Fruit fly (Drosophila melanogaster) whole organism, embryonic: ENCODE measurements around the gene Gpdh3.

Experiments used
- Asciz ChIP-seq: fragments of 200-800 bp; sonication (Bioruptor generic); optimal IDR thresholded peaks from 2 replicates; lab custom pipeline; 2017; ENCODE audit warnings: missing biosample characterization, mild to moderate bottlenecking, missing genetic modification characterization, missing genetic modification reagents
- Awh ChIP-seq: fragments of 200-800 bp; sonication (Bioruptor generic); IDR thresholded peaks from 2 replicates; pipeline ENCODE4, ENCODE4 v1.3.6; 2022; ENCODE audit warnings: missing biosample characterization, missing genetic modification characterization
- BtbVII ChIP-seq: fragments of 200-800 bp; sonication (Bioruptor generic); optimal IDR thresholded peaks from 3 replicates; lab custom pipeline; 2017; ENCODE audit warnings: missing biosample characterization, mild to moderate bottlenecking, missing genetic modification characterization
- CG10267 ChIP-seq: fragments of 200-800 bp; sonication (Bioruptor generic); optimal IDR thresholded peaks from 2 replicates; lab custom pipeline; 2018; ENCODE audit warnings: missing biosample characterization, mild to moderate bottlenecking, missing genetic modification characterization, moderate library complexity
- CG10431 ChIP-seq: fragments of 200-800 bp; sonication (Bioruptor generic); optimal IDR thresholded peaks from 3 replicates; lab custom pipeline; 2018; ENCODE audit warnings: missing biosample characterization, mild to moderate bottlenecking, missing genetic modification characterization
- CG10462 ChIP-seq: fragments of 200-800 bp; sonication (Bioruptor generic); optimal IDR thresholded peaks from 2 replicates; lab custom pipeline; 2016; ENCODE audit warnings: missing biosample characterization, missing genetic modification characterization
- CG10565 ChIP-seq: fragments of 200-800 bp; sonication (Bioruptor generic); optimal IDR thresholded peaks from 3 replicates; lab custom pipeline; 2016; ENCODE audit warnings: missing biosample characterization, mild to moderate bottlenecking, missing genetic modification characterization
- CG11456 ChIP-seq: fragments of 200-800 bp; sonication (Bioruptor generic); IDR thresholded peaks from 3 replicates; pipeline ENCODE4 v1.3.6; 2022; ENCODE audit warnings: missing biosample characterization, missing genetic modification characterization
- CG12236 ChIP-seq: fragments of 200-800 bp; sonication (Bioruptor generic); optimal IDR thresholded peaks from 2 replicates; lab custom pipeline; 2016; ENCODE audit warnings: missing biosample characterization, missing genetic modification characterization
- CG12942 ChIP-seq: fragments of 200-800 bp; sonication (Bioruptor generic); optimal IDR thresholded peaks from 3 replicates; lab custom pipeline; 2016; ENCODE audit warnings: missing biosample characterization, missing genetic modification characterization
- CG1529 ChIP-seq: fragments of 200-800 bp; sonication (Bioruptor generic); optimal IDR thresholded peaks from 3 replicates; lab custom pipeline; 2018; ENCODE audit warnings: missing biosample characterization, missing genetic modification characterization
- CG17612 ChIP-seq: fragments of 200-800 bp; sonication (Bioruptor generic); IDR thresholded peaks from 2 replicates; pipeline ENCODE4 v1.3.6; 2022; ENCODE audit warnings: missing biosample characterization, missing genetic modification characterization
- CG17829 ChIP-seq: fragments of 200-800 bp; optimal IDR thresholded peaks from 2 replicates; lab custom pipeline; 2019; ENCODE audit warnings: missing biosample characterization, mild to moderate bottlenecking, missing genetic modification characterization, moderate library complexity
- CG18476 ChIP-seq: fragments of 200-800 bp; sonication (Bioruptor generic); optimal IDR thresholded peaks from 2 replicates; lab custom pipeline; 2016; ENCODE audit warnings: missing biosample characterization, mild to moderate bottlenecking, missing genetic modification characterization
- CG2116 ChIP-seq: fragments of 200-800 bp; sonication (Bioruptor generic); optimal IDR thresholded peaks from 3 replicates; lab custom pipeline; 2018; ENCODE audit warnings: missing biosample characterization, mild to moderate bottlenecking, missing genetic modification characterization
- CG30020 ChIP-seq: fragments of 200-800 bp; optimal IDR thresholded peaks from 2 replicates; lab custom pipeline; 2019; ENCODE audit warnings: missing biosample characterization, mild to moderate bottlenecking, missing genetic modification characterization, moderate library complexity
- CG31388 ChIP-seq: fragments of 200-800 bp; sonication (Bioruptor generic); optimal IDR thresholded peaks from 2 replicates; lab custom pipeline; 2016; ENCODE audit warnings: missing biosample characterization, missing genetic modification characterization
- CG32767 ChIP-seq: fragments of 200-800 bp; sonication (Bioruptor generic); IDR thresholded peaks from 2 replicates; pipeline ENCODE4 v1.3.6; 2022; ENCODE audit warnings: missing biosample characterization, missing genetic modification characterization
- CG33213 ChIP-seq: fragments of 200-800 bp; sonication (Bioruptor generic); optimal IDR thresholded peaks from 3 replicates; lab custom pipeline; 2016; ENCODE audit warnings: missing biosample characterization, missing genetic modification characterization
- CG3407 ChIP-seq: fragments of 200-800 bp; sonication (Bioruptor generic); optimal IDR thresholded peaks from 2 replicates; lab custom pipeline; 2018; ENCODE audit warnings: missing biosample characterization, mild to moderate bottlenecking, missing genetic modification characterization
- CG4854 ChIP-seq: fragments of 200-800 bp; sonication (Bioruptor generic); optimal IDR thresholded peaks from 2 replicates; lab custom pipeline; 2016; ENCODE audit warnings: missing biosample characterization, missing genetic modification characterization, inconsistent platforms
- CG6254 ChIP-seq: fragments of 200-800 bp; sonication (Bioruptor generic); optimal IDR thresholded peaks from 3 replicates; lab custom pipeline; 2017; ENCODE audit warnings: mild to moderate bottlenecking, missing biosample characterization, missing genetic modification reagents, missing genetic modification characterization
- CG6683 ChIP-seq: fragments of 200-800 bp; sonication (Bioruptor generic); optimal IDR thresholded peaks from 2 replicates; lab custom pipeline; 2017; ENCODE audit warnings: missing biosample characterization, mild to moderate bottlenecking, missing genetic modification characterization, missing genetic modification reagents
- CG6791 ChIP-seq: fragments of 200-800 bp; sonication (Bioruptor generic); IDR thresholded peaks from 3 replicates; pipeline ENCODE4 v1.3.6; 2022; ENCODE audit warnings: missing biosample characterization, missing genetic modification characterization; ENCODE audit not compliant: partially characterized antibody
- CG6813 ChIP-seq: fragments of 200-800 bp; sonication (Bioruptor generic); optimal IDR thresholded peaks from 2 replicates; lab custom pipeline; 2017; ENCODE audit warnings: missing biosample characterization, missing genetic modification characterization, mild to moderate bottlenecking, moderate library complexity, missing genetic modification reagents
- CG7357 ChIP-seq: fragments of 200-800 bp; sonication (Bioruptor generic); IDR thresholded peaks from 3 replicates; pipeline ENCODE4 v1.3.6; 2022; ENCODE audit warnings: missing biosample characterization, missing genetic modification characterization
- CG9876 ChIP-seq: fragments of 200-800 bp; sonication (Bioruptor generic); optimal IDR thresholded peaks from 2 replicates; lab custom pipeline; 2016; ENCODE audit warnings: missing biosample characterization, missing genetic modification characterization
- CTCF ChIP-seq: fragments of 200-800 bp; sonication (Bioruptor generic); optimal IDR thresholded peaks from 2 replicates; lab custom pipeline; 2017; ENCODE audit warnings: missing biosample characterization, mild to moderate bottlenecking, missing genetic modification characterization, moderate library complexity
- Hr51 ChIP-seq, 2 experiments: fragments of 200-800 bp; sonication (Bioruptor generic); optimal IDR thresholded peaks; 2 replicates in 1 of 2; 3 replicates in 1 of 2; lab custom pipeline; 2016 to 2018; ENCODE audit warnings: missing biosample characterization in 2 of 2, missing genetic modification characterization in 2 of 2, mild to moderate bottlenecking in 1 of 2, moderate library complexity in 1 of 2
- Nf-YB ChIP-seq: fragments of 200-800 bp; sonication (Bioruptor generic); optimal IDR thresholded peaks from 3 replicates; lab custom pipeline; 2019; ENCODE audit warnings: missing biosample characterization, mild to moderate bottlenecking, missing genetic modification characterization, moderate library complexity
- TFAM ChIP-seq: fragments of 200-800 bp; sonication (Bioruptor generic); optimal IDR thresholded peaks from 2 replicates; lab custom pipeline; 2017; ENCODE audit warnings: missing biosample characterization, missing genetic modification characterization, inconsistent platforms
- Tbp ChIP-seq: fragments of >200 bp; optimal IDR thresholded peaks from 2 replicates; lab custom pipeline; 2018; ENCODE audit warnings: missing biosample characterization, missing genetic modification characterization
- Xrp1 ChIP-seq: fragments of 200-800 bp; sonication (Bioruptor generic); IDR thresholded peaks from 2 replicates; pipeline ENCODE4 v1.3.6; 2022; ENCODE audit warnings: missing biosample characterization, missing genetic modification characterization
- bbx ChIP-seq: fragments of 200-800 bp; sonication (Bioruptor generic); IDR thresholded peaks from 2 replicates; pipeline ENCODE4 v1.3.6; 2022; ENCODE audit warnings: missing biosample characterization, missing genetic modification characterization; ENCODE audit not compliant: partially characterized antibody
- cas ChIP-seq: fragments of 200-800 bp; sonication (Bioruptor generic); IDR thresholded peaks from 2 replicates; pipeline ENCODE4 v1.3.6; 2022; ENCODE audit warnings: missing biosample characterization, missing genetic modification characterization
- disco-r ChIP-seq: fragments of 200-800 bp; sonication (Bioruptor generic); optimal IDR thresholded peaks from 2 replicates; lab custom pipeline; 2016; ENCODE audit warnings: missing biosample characterization, missing genetic modification characterization
- esg ChIP-seq: fragments of 200-800 bp; sonication (Bioruptor generic); conservative IDR thresholded peaks from 2 replicates; pipeline ENCODE4 v1.3.6; 2022; ENCODE audit warnings: missing biosample characterization, missing genetic modification characterization
- gcm ChIP-seq: fragments of 200-800 bp; sonication (Bioruptor generic); optimal IDR thresholded peaks from 2 replicates; lab custom pipeline; 2019; ENCODE audit warnings: missing biosample characterization, mild to moderate bottlenecking, missing genetic modification characterization, moderate library complexity
- ham ChIP-seq: fragments of 200-800 bp; sonication (Bioruptor generic); IDR thresholded peaks from 2 replicates; pipeline ENCODE4 v1.3.6; 2022; ENCODE audit warnings: missing biosample characterization, missing genetic modification characterization
- klu ChIP-seq: fragments of 200-800 bp; sonication (Bioruptor generic); IDR thresholded peaks from 2 replicates; pipeline ENCODE4 v1.3.6; 2022; ENCODE audit warnings: missing biosample characterization, missing genetic modification characterization
- oc ChIP-seq: fragments of 200-800 bp; sonication (Bioruptor generic); optimal IDR thresholded peaks from 2 replicates; lab custom pipeline; 2018; ENCODE audit warnings: missing biosample characterization, mild to moderate bottlenecking, missing genetic modification characterization, moderate library complexity
- rib ChIP-seq: fragments of 200-800 bp; sonication (Bioruptor generic); IDR thresholded peaks from 2 replicates; pipeline ENCODE4 v1.3.6; 2022; ENCODE audit warnings: missing biosample characterization, missing genetic modification characterization
- tup ChIP-seq: fragments of 200-800 bp; sonication (Bioruptor generic); optimal IDR thresholded peaks from 2 replicates; lab custom pipeline; 2016; ENCODE audit warnings: missing biosample characterization, mild to moderate bottlenecking, missing genetic modification characterization, moderate library complexity
- twi ChIP-seq: fragments of 200-800 bp; optimal IDR thresholded peaks from 2 replicates; lab custom pipeline; 2019; ENCODE audit warnings: missing biosample characterization, mild to moderate bottlenecking, missing genetic modification characterization, moderate library complexity
- usp ChIP-seq: fragments of >200 bp; optimal IDR thresholded peaks from 2 replicates; lab custom pipeline; 2017; ENCODE audit warnings: missing biosample characterization, missing genetic modification characterization
- vfl ChIP-seq: fragments of 200-800 bp; sonication (Bioruptor generic); optimal IDR thresholded peaks from 2 replicates; lab custom pipeline; 2016; ENCODE audit warnings: missing biosample characterization, missing genetic modification characterization
- vvl ChIP-seq: fragments of 200-800 bp; sonication (Bioruptor generic); IDR thresholded peaks from 2 replicates; pipeline ENCODE4 v1.3.6; 2022; ENCODE audit warnings: missing biosample characterization, missing genetic modification characterization
- zen2 ChIP-seq: fragments of 200-800 bp; sonication (Bioruptor generic); IDR thresholded peaks from 3 replicates; pipeline ENCODE4 v1.3.6; 2022; ENCODE audit warnings: missing biosample characterization, missing genetic modification characterization; ENCODE audit not compliant: partially characterized antibody

Gene Gpdh3

dm6 chr3R:22368077-22368776 lies 13.6 kb upstream of the Gpdh3 start (continued):
- no peak for TF ChIP-seq rib (GFP tag; lab: Robert Waterston, UW)
- no peak; the same call in 1 of the 2 replicates for TF ChIP-seq CG32767 (GFP tag; lab: Robert Waterston, UW)
- TF ChIP-seq CG6791 (GFP tag; lab: Robert Waterston, UW) = no peak
- no peak for TF ChIP-seq CG4854

- no peak for TF ChIP-seq CG31388 (GFP tag; lab: Kevin White, UChicago)
- no peak for TF ChIP-seq CG9876 (GFP tag; lab: Kevin White, UChicago)
- TF ChIP-seq Nf-YB (GFP tag; lab: Kevin White, UChicago) = peak; percentile 18
- no peak for TF ChIP-seq CG33213 (GFP tag; lab: Kevin White, UChicago)
- peak; percentile 37; the same call in 1 of the 2 replicates for TF ChIP-seq ham (GFP tag; lab: Robert Waterston, UW)
- no peak for TF ChIP-seq CG12236 (GFP tag; lab: Kevin White, UChicago)
- peak; percentile 45; the same call in 1 of the 3 replicates for TF ChIP-seq CG7357 (GFP tag; lab: Robert Waterston, UW)
- TF ChIP-seq CG11456 (GFP tag; lab: Robert Waterston, UW) = peak; percentile 75; the same call in 2 of the 3 replicates
- peak; percentile 14 for TF ChIP-seq CG2116
- no peak for TF ChIP-seq TFAM (GFP tag; lab: Kevin White, UChicago)
- peak; percentile 72 for TF ChIP-seq BtbVII (GFP tag; lab: Kevin White, UChicago)
- TF ChIP-seq gcm (GFP tag; lab: Kevin White, UChicago) = no peak
- TF ChIP-seq tup (GFP tag; lab: Kevin White, UChicago) = no peak
- TF ChIP-seq CG10565 (GFP tag; lab: Kevin White, UChicago) = no peak
- TF ChIP-seq esg (GFP tag; lab: Robert Waterston, UW) = peak; percentile 73
- TF ChIP-seq CG3407 (GFP tag; lab: Kevin White, UChicago) = peak; percentile 39
- peak; percentile 43 for TF ChIP-seq CG10267
- peak; percentile 56; the same call in 1 of the 2 replicates for TF ChIP-seq Awh
- no peak for TF ChIP-seq oc
- no peak for TF ChIP-seq bbx (GFP tag; lab: Robert Waterston, UW)
- TF ChIP-seq usp = no peak
- peak; percentile 30 for TF ChIP-seq Asciz
- peak; percentile 6 for TF ChIP-seq CG30020 (tag; lab: Kevin White, UChicago)
- TF ChIP-seq CG1529 (GFP tag; lab: Kevin White, UChicago) = no peak
- TF ChIP-seq CG17612 (GFP tag; lab: Robert Waterston, UW) = peak; percentile 29; the same call in 1 of the 2 replicates
- no peak for TF ChIP-seq vfl
- 0 out of 2 replicates have a peak, but pooled peaks have one; percentile 40 for TF ChIP-seq cas (GFP tag; lab: Robert Waterston, UW)
- TF ChIP-seq CG10462 (GFP tag; lab: Kevin White, UChicago) = no peak
- peak; percentile 26 for TF ChIP-seq CG12942
- TF ChIP-seq zen2 = no peak
- peak; percentile 6 for TF ChIP-seq CG6813 (GFP tag; lab: Kevin White, UChicago)
- TF ChIP-seq CG10431 (GFP tag; lab: Kevin White, UChicago) = no peak
- peak; percentile 34 to 65 for TF ChIP-seq Hr51 (GFP tag; optimal IDR thresholded peaks at IDR 0.05; lab: Kevin White, UChicago)
- TF ChIP-seq CG17829 (tag; lab: Kevin White, UChicago) = no peak
- TF ChIP-seq klu (GFP tag; lab: Robert Waterston, UW) = no peak; the same call in 1 of the 2 replicates
- no peak for TF ChIP-seq Tbp (GFP tag; lab: Kevin White, UChicago)
- TF ChIP-seq disco-r (GFP tag; lab: Kevin White, UChicago) = no peak
- TF ChIP-seq twi (tag; lab: Kevin White, UChicago) = no peak
- TF ChIP-seq CTCF (GFP tag; lab: Kevin White, UChicago) = no peak
- peak; percentile 27 for TF ChIP-seq CG6254 (GFP tag; lab: Kevin White, UChicago)
- TF ChIP-seq Xrp1 = no peak; the same call in 1 of the 2 replicates
- TF ChIP-seq vvl (GFP tag; lab: Robert Waterston, UW) = peak; percentile 72
- TF ChIP-seq CG18476 (GFP tag; lab: Kevin White, UChicago) = peak; percentile 26
- peak; percentile 39 for TF ChIP-seq CG6683 (GFP tag; lab: Kevin White, UChicago)
Measured at dm6 chr3R:22368777-22369214, 13.0 kb upstream of the Gpdh3 start.
